Fruit fly (Drosophila melanogaster) whole organism, embryonic: Measurements from ENCODE around the gene CG11562.
A peak's percentile ranks its signal among the peaks of the same experiment; 100 is the strongest.

Source experiments
- Abd-B ChIP-seq: fragments of 200-800 bp; sonication (Bioruptor generic); optimal IDR thresholded peaks from 2 replicates; lab custom pipeline; 2018; ENCODE audit warnings: missing biosample characterization, mild to moderate bottlenecking, missing genetic modification characterization, moderate library complexity
- Blimp-1 ChIP-seq: fragments of 200-800 bp; sonication (Bioruptor generic); optimal IDR thresholded peaks from 3 replicates; lab custom pipeline; 2018; ENCODE audit warnings: missing biosample characterization, missing genetic modification characterization, mild to moderate bottlenecking, moderate library complexity, missing genetic modification reagents
- CG11247 ChIP-seq: fragments of 200-800 bp; sonication (Bioruptor generic); IDR thresholded peaks from 2 replicates; pipeline ENCODE4 v1.3.6; 2022; ENCODE audit warnings: missing biosample characterization, missing genetic modification characterization
- CG14014 ChIP-seq: fragments of 200-800 bp; sonication (Bioruptor generic); IDR thresholded peaks from 2 replicates; pipeline ENCODE4 v1.3.6; 2022; ENCODE audit warnings: missing biosample characterization, missing genetic modification characterization
- CG16779 ChIP-seq: fragments of 200-800 bp; sonication (Bioruptor generic); IDR thresholded peaks from 2 replicates; pipeline ENCODE4 v1.3.6; 2022; ENCODE audit warnings: missing biosample characterization, missing genetic modification characterization
- CG16813 ChIP-seq: fragments of 200-800 bp; sonication (Bioruptor generic); IDR thresholded peaks from 3 replicates; pipeline ENCODE4 v1.3.6; 2022; ENCODE audit warnings: missing biosample characterization, missing genetic modification characterization; ENCODE audit not compliant: partially characterized antibody
- CG2116 ChIP-seq: fragments of 200-800 bp; sonication (Bioruptor generic); optimal IDR thresholded peaks from 3 replicates; lab custom pipeline; 2018; ENCODE audit warnings: missing biosample characterization, mild to moderate bottlenecking, missing genetic modification characterization
- CG2889 ChIP-seq: fragments of 200-800 bp; sonication (Bioruptor generic); IDR thresholded peaks from 3 replicates; pipeline ENCODE4 v1.3.6; 2022; ENCODE audit warnings: missing biosample characterization, missing genetic modification characterization
- CG4282 ChIP-seq: fragments of 200-800 bp; sonication (Bioruptor generic); optimal IDR thresholded peaks from 2 replicates; lab custom pipeline; 2016; ENCODE audit warnings: missing biosample characterization, missing genetic modification characterization
- CG43689 ChIP-seq: fragments of 200-800 bp; sonication (Bioruptor generic); IDR thresholded peaks from 2 replicates; pipeline ENCODE4 v1.3.6; 2022; ENCODE audit warnings: missing biosample characterization, missing genetic modification characterization
- CG6272 ChIP-seq: fragments of 200-800 bp; sonication (Bioruptor generic); IDR thresholded peaks from 2 replicates; pipeline ENCODE4 v1.3.6; 2022; ENCODE audit warnings: missing biosample characterization, missing genetic modification characterization
- CG6689 ChIP-seq: fragments of 200-800 bp; sonication (Bioruptor generic); IDR thresholded peaks from 2 replicates; pipeline ENCODE4 v1.3.6; 2022; ENCODE audit warnings: missing biosample characterization, missing genetic modification characterization
- CG6765 ChIP-seq: fragments of 200-800 bp; sonication (Bioruptor generic); optimal IDR thresholded peaks from 3 replicates; lab custom pipeline; 2017; ENCODE audit warnings: missing biosample characterization, mild to moderate bottlenecking, missing genetic modification characterization
- CG7987 ChIP-seq: fragments of 200-800 bp; sonication (Bioruptor generic); optimal IDR thresholded peaks from 2 replicates; lab custom pipeline; 2018; ENCODE audit warnings: missing biosample characterization, mild to moderate bottlenecking, missing genetic modification characterization, moderate library complexity
- CG9215 ChIP-seq: fragments of 200-800 bp; sonication (Bioruptor generic); IDR thresholded peaks from 2 replicates; pipeline ENCODE4 v1.3.6; 2022; ENCODE audit warnings: missing biosample characterization, missing genetic modification characterization
- CG9797 ChIP-seq: fragments of 200-800 bp; sonication (Bioruptor generic); optimal IDR thresholded peaks from 3 replicates; lab custom pipeline; 2018; ENCODE audit warnings: missing biosample characterization, mild to moderate bottlenecking, missing genetic modification characterization
- CkIIα-i1 ChIP-seq: fragments of 200-800 bp; sonication (Bioruptor generic); IDR thresholded peaks from 2 replicates; pipeline ENCODE4 v1.3.6; 2022; ENCODE audit warnings: missing biosample characterization, missing genetic modification characterization
- Gsc ChIP-seq: fragments of 200-800 bp; sonication (Bioruptor generic); IDR thresholded peaks from 2 replicates; pipeline ENCODE4 v1.3.6; 2022; ENCODE audit warnings: missing biosample characterization, missing genetic modification characterization
- H2.0 ChIP-seq: fragments of 200-800 bp; sonication (Bioruptor generic); IDR thresholded peaks from 2 replicates; pipeline ENCODE4 v1.3.6; 2022; ENCODE audit warnings: missing biosample characterization, missing genetic modification characterization
- HLHmδ ChIP-seq: fragments of 200-800 bp; sonication (Bioruptor generic); optimal IDR thresholded peaks from 2 replicates; lab custom pipeline; 2018; ENCODE audit warnings: missing biosample characterization, mild to moderate bottlenecking, missing genetic modification characterization, moderate library complexity
- Med ChIP-seq: fragments of 200-800 bp; sonication (Bioruptor generic); peaks from one replicate; lab custom pipeline; 2016; ENCODE audit warnings: missing biosample characterization, missing genetic modification characterization, mild to moderate bottlenecking, inconsistent platforms, moderate library complexity
- Mes4 ChIP-seq: fragments of 200-800 bp; sonication (Bioruptor generic); optimal IDR thresholded peaks from 2 replicates; lab custom pipeline; 2016; ENCODE audit warnings: missing biosample characterization, missing genetic modification characterization
- NC2β ChIP-seq: fragments of 200-800 bp; sonication (Bioruptor generic); optimal IDR thresholded peaks from 2 replicates; lab custom pipeline; 2016; ENCODE audit warnings: missing biosample characterization, missing genetic modification characterization
- NfI ChIP-seq: fragments of 200-800 bp; sonication (Bioruptor generic); optimal IDR thresholded peaks from 3 replicates; lab custom pipeline; 2018; ENCODE audit warnings: missing biosample characterization, mild to moderate bottlenecking, missing genetic modification characterization, moderate library complexity
- Opbp ChIP-seq: fragments of 200-800 bp; sonication (Bioruptor generic); IDR thresholded peaks from 3 replicates; pipeline ENCODE4 v1.3.6; 2022; ENCODE audit warnings: missing biosample characterization, missing genetic modification characterization; ENCODE audit not compliant: partially characterized antibody
- PHDP ChIP-seq: fragments of 200-800 bp; sonication (Bioruptor generic); optimal IDR thresholded peaks from 3 replicates; lab custom pipeline; 2018; ENCODE audit warnings: missing biosample characterization, mild to moderate bottlenecking, missing genetic modification characterization, moderate library complexity
- Ravus ChIP-seq: fragments of 200-800 bp; sonication (Bioruptor generic); IDR thresholded peaks from 2 replicates; pipeline ENCODE4 v1.3.6; 2022; ENCODE audit warnings: missing biosample characterization, missing genetic modification characterization
- Sry-β ChIP-seq: fragments of 200-800 bp; sonication (Bioruptor generic); optimal IDR thresholded peaks from 2 replicates; lab custom pipeline; 2018; ENCODE audit warnings: missing biosample characterization, mild to moderate bottlenecking, missing genetic modification characterization, moderate library complexity
- Ssrp ChIP-seq: fragments of 200-800 bp; sonication (Bioruptor generic); optimal IDR thresholded peaks from 2 replicates; lab custom pipeline; 2018; ENCODE audit warnings: missing biosample characterization, mild to moderate bottlenecking, missing genetic modification characterization, moderate library complexity
- Usf ChIP-seq: fragments of 200-800 bp; sonication (Bioruptor generic); optimal IDR thresholded peaks from 2 replicates; lab custom pipeline; 2017; ENCODE audit warnings: missing genotype, missing biosample characterization, missing genetic modification characterization
- Vsx1 ChIP-seq: fragments of 200-800 bp; sonication (Bioruptor generic); optimal IDR thresholded peaks from 2 replicates; lab custom pipeline; 2017; ENCODE audit warnings: missing biosample characterization, mild to moderate bottlenecking, missing genetic modification characterization, missing genetic modification reagents
- ac ChIP-seq: fragments of 200-800 bp; sonication (Bioruptor generic); optimal IDR thresholded peaks from 3 replicates; lab custom pipeline; 2017; ENCODE audit warnings: missing biosample characterization, mild to moderate bottlenecking, missing genetic modification characterization
- bab2 ChIP-seq: fragments of 200-800 bp; sonication (Bioruptor generic); optimal IDR thresholded peaks from 2 replicates; lab custom pipeline; 2016; ENCODE audit warnings: missing biosample characterization, missing genetic modification characterization
- dpn ChIP-seq, 2 experiments: fragments of 200-800 bp; sonication (Bioruptor generic); optimal IDR thresholded peaks; 3 replicates each; lab custom pipeline; 2016; ENCODE audit warnings: missing biosample characterization in 2 of 2, missing genetic modification characterization in 2 of 2
- en ChIP-seq: fragments of 200-800 bp; sonication (Bioruptor generic); optimal IDR thresholded peaks from 2 replicates; lab custom pipeline; 2016; ENCODE audit warnings: missing biosample characterization, missing genetic modification characterization
- ewg ChIP-seq: fragments of 200-800 bp; sonication (Bioruptor generic); optimal IDR thresholded peaks from 3 replicates; lab custom pipeline; 2017; ENCODE audit warnings: mild to moderate bottlenecking, missing biosample characterization, missing genetic modification reagents, missing genetic modification characterization
- eyg ChIP-seq: fragments of 200-800 bp; sonication (Bioruptor generic); optimal IDR thresholded peaks from 3 replicates; lab custom pipeline; 2016; ENCODE audit warnings: missing biosample characterization, missing genetic modification characterization
- ftz-f1 ChIP-seq: fragments of 200-800 bp; sonication (Bioruptor generic); optimal IDR thresholded peaks from 2 replicates; lab custom pipeline; 2016; ENCODE audit warnings: missing biosample characterization, missing genetic modification characterization
- fu2 ChIP-seq: fragments of 200-800 bp; sonication (Bioruptor generic); optimal IDR thresholded peaks from 2 replicates; lab custom pipeline; 2016; ENCODE audit warnings: missing biosample characterization, missing genetic modification characterization
- gce ChIP-seq: fragments of 200-800 bp; sonication (Bioruptor generic); IDR thresholded peaks from 3 replicates; pipeline ENCODE4 v1.3.6; 2022; ENCODE audit warnings: missing biosample characterization, missing genetic modification characterization
- inv ChIP-seq: fragments of 200-800 bp; sonication (Bioruptor generic); IDR thresholded peaks from 2 replicates; pipeline ENCODE4 v1.3.6; 2022; ENCODE audit warnings: missing biosample characterization, missing genetic modification characterization; ENCODE audit not compliant: partially characterized antibody
- pnt ChIP-seq: fragments of 200-800 bp; sonication (Bioruptor generic); optimal IDR thresholded peaks from 3 replicates; lab custom pipeline; 2016; ENCODE audit warnings: missing biosample characterization, missing genetic modification characterization
- scrt ChIP-seq: fragments of 200-800 bp; sonication (Bioruptor generic); optimal IDR thresholded peaks from 2 replicates; lab custom pipeline; 2018; ENCODE audit warnings: missing biosample characterization, mild to moderate bottlenecking, missing genetic modification characterization, moderate library complexity
- sd ChIP-seq: fragments of 200-800 bp; sonication (Bioruptor generic); optimal IDR thresholded peaks from 3 replicates; lab custom pipeline; 2018; ENCODE audit warnings: missing biosample characterization, mild to moderate bottlenecking, missing genetic modification characterization, moderate library complexity
- sens ChIP-seq: fragments of 200-800 bp; sonication (Bioruptor generic); peaks from one replicate; lab custom pipeline; 2016; ENCODE audit warnings: missing biosample characterization, missing genetic modification characterization
- sens-2 ChIP-seq: fragments of 200-800 bp; sonication (Bioruptor generic); IDR thresholded peaks from 2 replicates; pipeline ENCODE4 v1.3.6; 2022; ENCODE audit warnings: missing biosample characterization, missing genetic modification characterization
- tna ChIP-seq: fragments of 200-800 bp; sonication (Bioruptor generic); IDR thresholded peaks from 2 replicates; pipeline ENCODE4 v1.3.6; 2022; ENCODE audit warnings: missing biosample characterization, missing genetic modification characterization; ENCODE audit not compliant: partially characterized antibody
- toy ChIP-seq: fragments of 200-800 bp; sonication (Bioruptor generic); IDR thresholded peaks from 2 replicates; pipeline ENCODE4 v1.3.6; 2022; ENCODE audit warnings: missing biosample characterization, missing genetic modification characterization
- unc-4 ChIP-seq: fragments of 200-800 bp; sonication (Bioruptor generic); IDR thresholded peaks from 2 replicates; pipeline ENCODE4 v1.3.6; 2022; ENCODE audit warnings: missing biosample characterization, missing genetic modification characterization; ENCODE audit not compliant: partially characterized antibody
- vfl ChIP-seq: fragments of 200-800 bp; sonication (Bioruptor generic); optimal IDR thresholded peaks from 2 replicates; lab custom pipeline; 2016; ENCODE audit warnings: missing biosample characterization, missing genetic modification characterization

The CG11562 gene

DNA sequence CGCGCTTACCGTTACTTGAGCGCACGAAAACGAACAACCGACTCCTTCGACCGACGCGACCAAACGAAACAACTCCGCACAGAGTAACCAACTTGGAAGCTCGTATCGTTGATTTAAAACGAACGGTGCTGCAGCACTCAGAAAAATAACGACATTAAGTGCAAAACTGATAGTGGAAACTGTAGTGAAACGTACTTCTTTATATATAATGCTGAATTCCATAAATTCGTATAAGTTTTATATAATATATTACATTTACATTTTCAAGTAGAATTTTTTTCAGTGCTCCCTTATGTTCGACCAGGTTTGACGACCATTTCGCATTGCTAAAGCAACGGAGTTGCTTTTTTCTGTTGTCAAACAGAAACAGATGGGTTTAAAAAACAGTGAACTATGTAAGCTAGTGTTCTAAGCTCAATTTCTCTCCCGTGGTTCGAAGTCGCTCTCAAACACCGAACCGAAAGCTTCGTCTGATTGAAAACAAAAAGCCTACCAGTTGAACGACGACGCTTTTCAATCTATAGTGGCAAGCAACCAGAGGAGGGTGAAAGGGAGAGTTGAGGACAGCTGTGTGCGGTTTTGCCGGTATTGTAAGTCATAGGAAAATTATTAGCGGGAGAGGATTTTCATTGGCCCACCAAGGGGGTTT lies 24.7 kb upstream of the CG11562 start, which contains the start of gene CG17075 (continued):
- TF ChIP-seq Ravus (peak; percentile 90), CG6765 (GFP tag; lab: Kevin White, UChicago) (peak; percentile 92), CG2889 (peak; percentile 95), CG43689 (GFP tag; lab: Robert Waterston, UW) (peak; percentile 89), dpn (GFP tag; optimal IDR thresholded peaks at IDR 0.05; lab: Kevin White, UChicago) (peak; percentile 89 to 93), Vsx1 (peak; percentile 84), H2.0 (GFP tag; lab: Robert Waterston, UW) (peak; percentile 95), CG14014 (peak; percentile 97), CG4282 (GFP tag; lab: Kevin White, UChicago) (no peak), ftz-f1 (GFP tag; lab: Kevin White, UChicago) (peak; percentile 41), CG11247 (GFP tag; lab: Robert Waterston, UW) (peak; percentile 93), bab2 (GFP tag; lab: Kevin White, UChicago) (peak; percentile 71), ewg (peak; percentile 89), CG16779 (GFP tag; lab: Robert Waterston, UW) (peak; percentile 81), fu2 (GFP tag; lab: Kevin White, UChicago) (peak; percentile 51), tna (GFP tag; lab: Robert Waterston, UW) (no peak), CG7987 (peak; percentile 76), ac (GFP tag; lab: Kevin White, UChicago) (peak; percentile 23), CG16813 (GFP tag; lab: Robert Waterston, UW) (no peak), CG6272 (GFP tag; lab: Robert Waterston, UW) (peak; percentile 91), Med (GFP tag; lab: Kevin White, UChicago) (peak; percentile 94), CG6689 (peak; percentile 94), Mes4 (peak; percentile 37), Sry-β (GFP tag; lab: Kevin White, UChicago) (peak; percentile 6), vfl (peak; percentile 90), NC2β (GFP tag; lab: Kevin White, UChicago) (peak; percentile 65), sens (GFP tag; lab: Kevin White, UChicago) (peak; percentile 96), PHDP (peak; percentile 96), CG9215 (GFP tag; lab: Robert Waterston, UW) (peak; percentile 91), toy (GFP tag; lab: Robert Waterston, UW) (peak; percentile 85), inv (GFP tag; lab: Robert Waterston, UW) (0 out of 2 replicates have a peak, but pooled peaks have one; percentile 13), gce (GFP tag; lab: Robert Waterston, UW) (peak; percentile 88), pnt (peak; percentile 75), Blimp-1 (peak; percentile 89), CG9797 (GFP tag; lab: Kevin White, UChicago) (peak; percentile 29), Ssrp (tag; lab: Kevin White, UChicago) (peak; percentile 90), unc-4 (GFP tag; lab: Robert Waterston, UW) (no peak), sd (peak; percentile 84), sens-2 (GFP tag; lab: Robert Waterston, UW) (peak; percentile 82), scrt (GFP tag; lab: Kevin White, UChicago) (peak; percentile 92), Abd-B (GFP tag; lab: Kevin White, UChicago) (peak; percentile 93), CkIIα-i1 (GFP tag; lab: Robert Waterston, UW) (peak; percentile 71; the same call in 1 of the 2 replicates), Gsc (peak; percentile 79), eyg (GFP tag; lab: Kevin White, UChicago) (peak; percentile 38), Opbp (GFP tag; lab: Robert Waterston, UW) (no peak), CG2116 (peak; percentile 57), en (GFP tag; lab: Kevin White, UChicago) (peak; percentile 16), Usf (GFP tag; lab: Kevin White, UChicago) (no peak), HLHmδ (GFP tag; lab: Kevin White, UChicago) (no peak), NfI (GFP tag; lab: Kevin White, UChicago) (peak; percentile 95)
